Fruit fly (Drosophila melanogaster) S2 (cell line): ENCODE measurements around the gene CG43965.

Experiments used
- CG8478 ChIP-seq: fragments of >200 bp; optimal IDR thresholded peaks from 2 replicates; lab custom pipeline; 2018
- CTCF ChIP-seq, 2 experiments: fragments of >200 bp; optimal IDR thresholded peaks; 2 replicates each; lab custom pipeline; 2018

DNA sequence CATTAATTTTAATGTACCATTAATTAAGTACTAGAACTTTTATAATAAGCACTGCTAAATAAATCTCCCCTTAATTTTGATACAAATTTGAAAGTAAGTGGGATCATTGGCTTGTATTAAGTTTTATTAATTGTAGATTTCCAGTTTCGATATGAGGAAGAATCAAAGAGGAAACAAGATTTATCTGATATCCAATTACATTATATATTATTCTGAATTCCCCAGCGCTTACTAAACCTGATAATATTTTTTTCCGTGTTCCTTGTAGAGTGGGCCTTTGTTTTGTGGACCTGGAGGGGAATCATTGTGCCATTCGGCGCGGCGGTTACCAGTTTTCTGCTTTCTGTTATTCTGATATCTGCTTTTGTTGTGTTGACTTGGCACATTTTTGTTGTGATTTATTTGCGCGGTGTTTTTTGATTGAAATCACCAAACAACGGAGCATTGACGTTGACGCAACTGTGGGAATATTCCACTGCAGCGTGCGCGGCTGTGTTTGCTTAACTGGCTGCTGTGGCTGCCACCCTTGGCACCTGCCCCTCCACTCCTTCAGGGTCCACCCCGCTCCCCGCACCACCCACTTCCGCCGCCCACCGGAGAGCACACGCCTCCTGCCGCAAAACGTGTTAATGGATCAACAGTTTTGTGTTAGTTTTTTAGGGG is 41.0 kb downstream of the CG43965 start:
- TF ChIP-seq CG8478 (lab: Kevin White, UChicago) (no peak), CTCF (optimal IDR thresholded peaks at IDR 0.05; lab: Kevin White, UChicago) (no peak)
